Worm (Caenorhabditis elegans) whole organism, L2 larva: ENCODE data around the gene srj-22.

ENCODE experiments used
- C34F6.9 ChIP-seq: fragments of 150-350 bp; optimal IDR thresholded peaks from 2 replicates; lab custom pipeline; 2014; ENCODE audit warnings: missing biosample characterization, missing genetic modification characterization
- ama-1 ChIP-seq: fragments of 150-350 bp; optimal IDR thresholded peaks from 2 replicates; lab custom pipeline; 2018; ENCODE audit warnings: inconsistent platforms
- lin-13 ChIP-seq: fragments of 150-350 bp; optimal IDR thresholded peaks from 2 replicates; lab custom pipeline; 2014; ENCODE audit warnings: missing biosample characterization, missing genetic modification reagents, missing genetic modification characterization
- mdl-1 ChIP-seq, 2 experiments: fragments of 150-350 bp in 1 of 2; sonication (generic microtip) in 1 of 2; optimal IDR thresholded peaks; 2 replicates each; lab custom pipeline; 2017; ENCODE audit warnings: missing biosample characterization in 2 of 2, missing genetic modification characterization in 2 of 2
- nhr-10 ChIP-seq: sonication (generic microtip); optimal IDR thresholded peaks from 2 replicates; lab custom pipeline; 2017; ENCODE audit warnings: missing biosample characterization, missing genetic modification characterization
- nhr-12 ChIP-seq: fragments of 150-350 bp; optimal IDR thresholded peaks from 2 replicates; lab custom pipeline; 2014; ENCODE audit warnings: missing biosample characterization, missing genetic modification characterization
- nhr-23 ChIP-seq: fragments of 150-350 bp; optimal IDR thresholded peaks from 2 replicates; lab custom pipeline; 2014; ENCODE audit warnings: missing biosample characterization, missing genetic modification reagents, missing genetic modification characterization
- nhr-237 ChIP-seq: fragments of 150-350 bp; optimal IDR thresholded peaks from 2 replicates; lab custom pipeline; 2014; ENCODE audit warnings: missing biosample characterization, missing genetic modification characterization
- nhr-77 ChIP-seq: fragments of 150-350 bp; optimal IDR thresholded peaks from 2 replicates; lab custom pipeline; 2014; ENCODE audit warnings: missing biosample characterization, missing genetic modification characterization
- snpc-4 ChIP-seq: fragments of 150-350 bp; optimal IDR thresholded peaks from 2 replicates; lab custom pipeline; 2014; ENCODE audit warnings: missing biosample characterization, missing genetic modification characterization
- unc-55 ChIP-seq: fragments of 150-350 bp; sonication (generic microtip); optimal IDR thresholded peaks from 3 replicates; lab custom pipeline; 2014; ENCODE audit warnings: missing biosample characterization, missing genetic modification reagents, missing genetic modification characterization
- unc-62 ChIP-seq: fragments of 150-350 bp; optimal IDR thresholded peaks from 2 replicates; lab custom pipeline; 2014; ENCODE audit warnings: missing biosample characterization, missing genetic modification reagents, missing genetic modification characterization
- zag-1 ChIP-seq: fragments of 150-350 bp; optimal IDR thresholded peaks from 2 replicates; lab custom pipeline; 2014; ENCODE audit warnings: missing biosample characterization, missing genetic modification characterization
- ztf-11 ChIP-seq: sonication (generic microtip); optimal IDR thresholded peaks from 2 replicates; lab custom pipeline; 2017; ENCODE audit warnings: missing biosample characterization, missing genetic modification characterization

DNA sequence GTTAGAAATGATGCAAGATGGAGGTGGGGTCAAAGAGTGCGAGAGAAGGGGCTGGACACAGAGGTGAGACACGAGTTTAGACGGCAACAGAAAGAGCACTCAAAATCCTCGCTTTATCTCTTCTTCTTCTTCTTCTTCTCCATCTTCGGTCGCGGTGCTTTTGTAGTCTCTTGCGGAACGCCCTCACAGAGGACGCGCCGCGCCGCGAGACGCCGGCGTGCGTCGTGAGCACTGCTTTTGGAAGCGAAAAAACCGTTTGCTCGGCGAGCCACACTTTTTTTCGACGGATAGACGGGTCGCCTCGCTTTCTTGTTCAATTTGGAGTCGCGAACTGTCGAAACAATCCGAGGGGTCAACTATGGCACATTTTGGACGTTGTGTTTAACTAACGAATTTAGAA lies 47.4 kb upstream of the srj-22 start, which contains the start of gene D1054.9:
- TF ChIP-seq ama-1 = no peak
- no peak for TF ChIP-seq unc-62
- no peak for TF ChIP-seq unc-55
- no peak for TF ChIP-seq snpc-4 (tag; lab: Kevin White, UChicago)
- no peak for TF ChIP-seq ztf-11 (tag; lab: Kevin White, UChicago)
- no peak for TF ChIP-seq C34F6.9
- TF ChIP-seq nhr-23 (tag; lab: Kevin White, UChicago) = no peak
- no peak for TF ChIP-seq nhr-10 (tag; lab: Kevin White, UChicago)
- no peak for TF ChIP-seq nhr-77 (tag; lab: Kevin White, UChicago)
- no peak for TF ChIP-seq mdl-1 (tag; optimal IDR thresholded peaks at IDR 0.05; lab: Kevin White, UChicago)
- no peak for TF ChIP-seq zag-1 (tag; lab: Kevin White, UChicago)
- TF ChIP-seq nhr-237 (tag; lab: Kevin White, UChicago) = no peak
- TF ChIP-seq nhr-12 (tag; lab: Kevin White, UChicago) = no peak
- TF ChIP-seq lin-13 (GFP tag; lab: Kevin White, UChicago) = no peak
